Fruit fly (Drosophila melanogaster): ENCODE results near the gene Or1a.

Or1a gene

DNA sequence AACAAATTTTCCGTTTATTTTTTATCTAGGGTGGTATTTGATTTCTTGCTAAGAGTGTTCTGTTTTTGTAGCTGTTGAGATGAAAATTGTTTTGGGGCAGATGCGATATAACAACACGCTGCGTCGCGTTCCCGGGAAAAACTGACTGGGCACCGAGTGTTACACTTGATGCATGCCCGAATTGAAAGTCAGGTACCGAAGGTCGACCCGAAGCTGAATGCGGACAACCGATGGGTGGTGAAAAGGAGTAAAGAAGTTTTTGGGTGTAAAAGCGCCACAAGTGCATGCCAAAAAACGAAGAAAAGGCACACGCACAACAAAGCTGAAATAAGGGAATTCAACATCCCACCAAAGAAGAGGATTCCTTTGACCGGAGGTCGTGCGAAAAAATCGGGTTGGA lies 20.1 kb upstream of the Or1a start, which contains the start of gene CG13375:
CG13375 (minus strand) TSS at position 124 of the 400 bp plus-strand sequence.
- TF ChIP-seq chinmo (GFP tag; IDR thresholded peaks at IDR 0.05; ENCODE audit: partially characterized antibody) (0 out of 4 replicates have a peak, but pooled peaks have one; percentile 23), ro (GFP tag; IDR thresholded peaks at IDR 0.05) (no peak), CG12155 (GFP tag; optimal IDR thresholded peaks at IDR 0.05) (no peak), Ets65A (GFP tag) (peak; percentile 60), scrt (GFP tag; optimal IDR thresholded peaks at IDR 0.05) (peak; percentile 7), Med (GFP tag) (peak; percentile 23), Hr51 (GFP tag; optimal IDR thresholded peaks at IDR 0.05) (peak in 1 of 2 experiments; percentile 31), CG2199 (GFP tag; IDR thresholded peaks at IDR 0.05) (0 out of 3 replicates have a peak, but pooled peaks have one; percentile 46), CG13894 (tag; optimal IDR thresholded peaks at IDR 0.05) (peak; percentile 9), Deaf1 (tag; optimal IDR thresholded peaks at IDR 0.05) (peak; percentile 95)

DNA sequence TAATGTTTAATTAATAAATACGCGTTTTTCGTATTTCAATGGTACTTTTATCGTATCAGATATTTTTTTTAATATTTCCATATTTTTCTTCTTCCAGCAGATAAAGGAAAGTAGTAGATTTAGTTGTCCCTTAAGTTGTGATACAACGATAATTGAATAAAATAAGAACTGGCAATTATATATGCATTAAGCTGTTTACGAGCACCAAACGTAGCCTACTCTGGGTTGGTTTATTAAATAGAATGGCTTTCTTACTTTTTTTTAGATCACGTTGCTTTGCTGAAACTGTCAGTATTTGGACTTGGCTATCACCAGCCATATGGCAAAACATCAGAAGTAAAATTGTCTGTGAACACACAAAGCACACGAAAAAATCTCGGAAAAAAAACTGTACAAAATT lies 7.5 kb upstream of the Or1a start, which contains the start of gene CG12470:
CG12470 (plus strand) TSS at position 301 of the 400 bp plus-strand sequence.
- no peak for TF ChIP-seq Rfx (GFP tag; IDR thresholded peaks at IDR 0.05)
- no peak for TF ChIP-seq zen (tag; optimal IDR thresholded peaks at IDR 0.05)
- no peak for TF ChIP-seq wdn (GFP tag; IDR thresholded peaks at IDR 0.05)
- no peak for TF ChIP-seq Usf (GFP tag; optimal IDR thresholded peaks at IDR 0.05)
- no peak for TF ChIP-seq en (GFP tag; optimal IDR thresholded peaks at IDR 0.05)
- no peak for TF ChIP-seq CG8290 (GFP tag; optimal IDR thresholded peaks at IDR 0.05)
- TF ChIP-seq CG8290 (tag; optimal IDR thresholded peaks at IDR 0.05), result no peak
- no peak for TF ChIP-seq gsb (GFP tag; IDR thresholded peaks at IDR 0.05)
- no peak for TF ChIP-seq CG3163 (GFP tag; optimal IDR thresholded peaks at IDR 0.05)
- TF ChIP-seq CG9215 (GFP tag; IDR thresholded peaks at IDR 0.05), result no peak
- TF ChIP-seq CG7745 (tag; optimal IDR thresholded peaks at IDR 0.05), result no peak
- TF ChIP-seq CG31365 (tag; optimal IDR thresholded peaks at IDR 0.05), result no peak
- TF ChIP-seq CG8388 (GFP tag; optimal IDR thresholded peaks at IDR 0.05), result no peak
- no peak for TF ChIP-seq ken (GFP tag; IDR thresholded peaks at IDR 0.05)

DNA sequence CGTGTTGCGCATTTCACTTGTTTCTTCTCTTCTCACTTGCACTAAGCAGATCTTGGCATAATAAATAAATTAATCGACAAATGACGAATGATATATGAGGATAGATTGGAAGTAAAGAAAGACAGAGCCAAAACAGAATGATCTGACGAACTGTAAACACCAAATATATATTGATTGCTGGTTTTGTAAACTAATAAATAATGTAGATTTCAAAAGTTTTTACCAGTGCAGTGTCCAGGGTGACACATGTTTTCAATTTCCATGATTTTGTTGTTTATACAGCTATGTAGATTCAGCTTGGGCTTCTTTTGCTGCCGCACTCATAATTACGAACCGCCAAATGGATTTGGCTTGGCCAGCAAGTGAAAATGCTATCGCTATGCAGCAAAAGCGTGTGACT lies 3.6 kb upstream of the Or1a start:
- TF ChIP-seq lab (GFP tag; optimal IDR thresholded peaks at IDR 0.05) (peak; percentile 61), C15 (GFP tag; IDR thresholded peaks at IDR 0.05) (0 out of 3 replicates have a peak, but pooled peaks have one; percentile 14), tll (GFP tag; optimal IDR thresholded peaks at IDR 0.05) (no peak), sens (GFP tag) (peak; percentile 69), CG18599 (GFP tag; optimal IDR thresholded peaks at IDR 0.05) (peak; percentile 50), Hmr (GFP tag; optimal IDR thresholded peaks at IDR 0.05) (peak; percentile 29), vvl (GFP tag; IDR thresholded peaks at IDR 0.05) (no peak), caup (GFP tag; optimal IDR thresholded peaks at IDR 0.05; ENCODE audit: severe bottlenecking) (peak; percentile 43), CG10209 (GFP tag; optimal IDR thresholded peaks at IDR 0.05) (peak; percentile 5), Fer3 (tag; optimal IDR thresholded peaks at IDR 0.05) (peak; percentile 3), CG15514 (GFP tag; optimal IDR thresholded peaks at IDR 0.05) (peak; percentile 47), CG8290 (GFP tag; optimal IDR thresholded peaks at IDR 0.05) (no peak), CG8290 (tag; optimal IDR thresholded peaks at IDR 0.05) (peak in 1 of 2 experiments; percentile 22), Meics (GFP tag; optimal IDR thresholded peaks at IDR 0.05) (peak; percentile 27), CG6813 (GFP tag; optimal IDR thresholded peaks at IDR 0.05) (peak; percentile 17), CG17568 (GFP tag; optimal IDR thresholded peaks at IDR 0.05) (peak; percentile 17), CG3281 (GFP tag; optimal IDR thresholded peaks at IDR 0.05) (peak; percentile 9), ttk (GFP tag; IDR thresholded peaks at IDR 0.05) (no peak), Atf6 (GFP tag; IDR thresholded peaks at IDR 0.05) (peak; percentile 47; the same call in 1 of the 2 replicates), pum (GFP tag; optimal IDR thresholded peaks at IDR 0.05) (no peak), HLH54F (GFP tag; optimal IDR thresholded peaks at IDR 0.05) (no peak), klu (GFP tag; IDR thresholded peaks at IDR 0.05) (no peak), CG18476 (GFP tag; optimal IDR thresholded peaks at IDR 0.05) (no peak), Elba2 (GFP tag; optimal IDR thresholded peaks at IDR 0.05) (no peak), onecut (GFP tag; IDR thresholded peaks at IDR 0.05) (no peak), rib (GFP tag; IDR thresholded peaks at IDR 0.05) (no peak)
